Fruit fly (Drosophila melanogaster) whole organism, embryonic: ENCODE data around the gene sesB.

Experiments
- Adf1 ChIP-seq: fragments of 200-800 bp; sonication (Bioruptor generic); IDR thresholded peaks from 2 replicates; pipeline ENCODE4 v1.3.6; 2022; ENCODE audit warnings: missing biosample characterization, missing genetic modification characterization
- BEAF-32 ChIP-seq: fragments of 200-800 bp; sonication (Bioruptor generic); optimal IDR thresholded peaks from 3 replicates; lab custom pipeline; 2017; ENCODE audit warnings: missing biosample characterization, missing genetic modification characterization, mild to moderate bottlenecking, moderate library complexity, missing genetic modification reagents
- CG10321 ChIP-seq: fragments of 200-800 bp; sonication (Bioruptor generic); IDR thresholded peaks from 2 replicates; pipeline ENCODE4 v1.3.6; 2022; ENCODE audit warnings: missing biosample characterization, missing genetic modification characterization
- CG10462 ChIP-seq: fragments of 200-800 bp; sonication (Bioruptor generic); optimal IDR thresholded peaks from 2 replicates; lab custom pipeline; 2016; ENCODE audit warnings: missing biosample characterization, missing genetic modification characterization
- CG10959 ChIP-seq: fragments of 200-800 bp; sonication (Bioruptor generic); IDR thresholded peaks from 2 replicates; pipeline ENCODE4 v1.3.6; 2022; ENCODE audit warnings: missing biosample characterization, missing genetic modification characterization
- CG12391 ChIP-seq: fragments of 200-800 bp; sonication (Bioruptor generic); optimal IDR thresholded peaks from 3 replicates; lab custom pipeline; 2018; ENCODE audit warnings: missing biosample characterization, mild to moderate bottlenecking, missing genetic modification characterization, moderate library complexity
- CG14441 ChIP-seq: fragments of 200-800 bp; sonication (Bioruptor generic); IDR thresholded peaks from 2 replicates; pipeline ENCODE4 v1.3.6; 2022; ENCODE audit warnings: missing biosample characterization, missing genetic modification characterization
- CG15011 ChIP-seq: fragments of 200-800 bp; sonication (Bioruptor generic); optimal IDR thresholded peaks from 3 replicates; lab custom pipeline; 2018; ENCODE audit warnings: missing biosample characterization, mild to moderate bottlenecking, missing genetic modification characterization
- CG18262 ChIP-seq: fragments of 200-800 bp; optimal IDR thresholded peaks from 3 replicates; lab custom pipeline; 2019; ENCODE audit warnings: missing biosample characterization, mild to moderate bottlenecking, missing genetic modification characterization, moderate library complexity
- CG31365 ChIP-seq: fragments of 200-800 bp; sonication (Bioruptor generic); optimal IDR thresholded peaks from 2 replicates; lab custom pipeline; 2018; ENCODE audit warnings: missing biosample characterization, mild to moderate bottlenecking, missing genetic modification characterization
- CG34224 ChIP-seq: fragments of 200-800 bp; sonication (Bioruptor generic); IDR thresholded peaks from 3 replicates; pipeline ENCODE4 v1.3.6; 2022; ENCODE audit warnings: missing biosample characterization, missing genetic modification characterization; ENCODE audit not compliant: partially characterized antibody
- CG3847 ChIP-seq: fragments of 200-800 bp; sonication (Bioruptor generic); IDR thresholded peaks from 2 replicates; pipeline ENCODE4 v1.3.6; 2022; ENCODE audit warnings: missing biosample characterization, missing genetic modification characterization
- CG4707 ChIP-seq: fragments of 200-800 bp; sonication (Bioruptor generic); optimal IDR thresholded peaks from 2 replicates; lab custom pipeline; 2018; ENCODE audit warnings: missing biosample characterization, mild to moderate bottlenecking, missing genetic modification characterization, moderate library complexity
- CG6765 ChIP-seq: fragments of 200-800 bp; sonication (Bioruptor generic); optimal IDR thresholded peaks from 3 replicates; lab custom pipeline; 2017; ENCODE audit warnings: missing biosample characterization, mild to moderate bottlenecking, missing genetic modification characterization
- CG8924 ChIP-seq: fragments of 200-800 bp; optimal IDR thresholded peaks from 3 replicates; lab custom pipeline; 2019; ENCODE audit warnings: missing biosample characterization, mild to moderate bottlenecking, missing genetic modification characterization, moderate library complexity
- Chrac-16 ChIP-seq: fragments of 200-800 bp; sonication (Bioruptor generic); optimal IDR thresholded peaks from 3 replicates; lab custom pipeline; 2016; ENCODE audit warnings: missing biosample characterization, missing genetic modification characterization
- D19B ChIP-seq: fragments of 200-800 bp; sonication (Bioruptor generic); optimal IDR thresholded peaks from 2 replicates; lab custom pipeline; 2017; ENCODE audit warnings: missing biosample characterization, mild to moderate bottlenecking, missing genetic modification characterization
- Fer1 ChIP-seq: fragments of 200-800 bp; sonication (Bioruptor generic); optimal IDR thresholded peaks from 2 replicates; lab custom pipeline; 2017; ENCODE audit warnings: missing biosample characterization, mild to moderate bottlenecking, missing genetic modification characterization
- GATAe ChIP-seq: fragments of 200-800 bp; sonication (Bioruptor generic); conservative IDR thresholded peaks from 2 replicates; pipeline ENCODE4 v1.3.6; 2022; ENCODE audit warnings: missing biosample characterization, missing genetic modification characterization
- Hand ChIP-seq: fragments of 200-800 bp; sonication (Bioruptor generic); optimal IDR thresholded peaks from 2 replicates; lab custom pipeline; 2017; ENCODE audit warnings: mild to moderate bottlenecking, missing biosample characterization, missing genetic modification reagents, missing genetic modification characterization
- Hsf ChIP-seq: fragments of 200-800 bp; sonication (Bioruptor generic); optimal IDR thresholded peaks from 3 replicates; lab custom pipeline; 2016; ENCODE audit warnings: missing biosample characterization, missing genetic modification characterization
- Ptx1 ChIP-seq: fragments of 200-800 bp; sonication (Bioruptor generic); IDR thresholded peaks from 2 replicates; pipeline ENCODE4 v1.3.6; 2022; ENCODE audit warnings: missing biosample characterization, missing genetic modification characterization
- Rfx ChIP-seq: fragments of 200-800 bp; sonication (Bioruptor generic); IDR thresholded peaks from 2 replicates; pipeline ENCODE4 v1.3.6; 2022; ENCODE audit warnings: missing biosample characterization, missing genetic modification characterization
- Six4 ChIP-seq: fragments of 200-800 bp; sonication (Bioruptor generic); optimal IDR thresholded peaks from 2 replicates; lab custom pipeline; 2016; ENCODE audit warnings: missing biosample characterization, missing genetic modification characterization
- Trl ChIP-seq, 3 experiments: fragments of >200 bp in 2 of 3; fragments of 200-800 bp in 1 of 3; sonication (Bioruptor generic) in 1 of 3; optimal IDR thresholded peaks; 2 replicates in 1 of 3; 3 replicates in 2 of 3; lab custom pipeline; 2016 to 2017; ENCODE audit warnings: missing biosample characterization in 1 of 3, missing genetic modification characterization in 1 of 3
- Xrp1 ChIP-seq: fragments of 200-800 bp; sonication (Bioruptor generic); IDR thresholded peaks from 2 replicates; pipeline ENCODE4 v1.3.6; 2022; ENCODE audit warnings: missing biosample characterization, missing genetic modification characterization
- al ChIP-seq: fragments of 200-800 bp; sonication (Bioruptor generic); IDR thresholded peaks from 2 replicates; pipeline ENCODE4 v1.3.6; 2022; ENCODE audit warnings: missing biosample characterization, missing genetic modification characterization
- aop ChIP-seq: fragments of 200-800 bp; sonication (Bioruptor generic); IDR thresholded peaks from 2 replicates; pipeline ENCODE4 v1.3.6; 2022; ENCODE audit warnings: missing biosample characterization, missing genetic modification characterization
- ase ChIP-seq: fragments of 200-800 bp; sonication (Bioruptor generic); IDR thresholded peaks from 3 replicates; pipeline ENCODE4 v1.3.6; 2022; ENCODE audit warnings: missing biosample characterization, missing genetic modification characterization
- cg ChIP-seq: fragments of 200-800 bp; sonication (Bioruptor generic); optimal IDR thresholded peaks from 3 replicates; lab custom pipeline; 2019; ENCODE audit warnings: missing biosample characterization, mild to moderate bottlenecking, missing genetic modification characterization, moderate library complexity
- da ChIP-seq: fragments of 200-800 bp; sonication (Bioruptor generic); optimal IDR thresholded peaks from 2 replicates; lab custom pipeline; 2016; ENCODE audit warnings: missing biosample characterization, missing genetic modification characterization
- dimm ChIP-seq: fragments of 200-800 bp; sonication (Bioruptor generic); IDR thresholded peaks from 2 replicates; pipeline ENCODE4 v1.3.6; 2022; ENCODE audit warnings: missing biosample characterization, missing genetic modification characterization
- emc ChIP-seq: fragments of 200-800 bp; sonication (Bioruptor generic); optimal IDR thresholded peaks from 2 replicates; lab custom pipeline; 2016; ENCODE audit warnings: missing biosample characterization, missing genetic modification characterization
- ems ChIP-seq: fragments of 200-800 bp; sonication (Bioruptor generic); optimal IDR thresholded peaks from 3 replicates; lab custom pipeline; 2016; ENCODE audit warnings: missing biosample characterization, missing genetic modification characterization
- exex ChIP-seq: fragments of 200-800 bp; sonication (Bioruptor generic); optimal IDR thresholded peaks from 4 replicates; lab custom pipeline; 2018; ENCODE audit warnings: missing biosample characterization, mild to moderate bottlenecking, missing genetic modification characterization, moderate library complexity
- fru ChIP-seq: fragments of >200 bp; optimal IDR thresholded peaks from 2 replicates; lab custom pipeline; 2017
- gce ChIP-seq: fragments of 200-800 bp; sonication (Bioruptor generic); IDR thresholded peaks from 3 replicates; pipeline ENCODE4 v1.3.6; 2022; ENCODE audit warnings: missing biosample characterization, missing genetic modification characterization
- gfzf ChIP-seq: fragments of 200-800 bp; sonication (Bioruptor generic); optimal IDR thresholded peaks from 2 replicates; lab custom pipeline; 2016; ENCODE audit warnings: missing biosample characterization, mild to moderate bottlenecking, missing genetic modification characterization, moderate library complexity
- ham ChIP-seq: fragments of 200-800 bp; sonication (Bioruptor generic); IDR thresholded peaks from 2 replicates; pipeline ENCODE4 v1.3.6; 2022; ENCODE audit warnings: missing biosample characterization, missing genetic modification characterization
- inv ChIP-seq: fragments of 200-800 bp; sonication (Bioruptor generic); IDR thresholded peaks from 2 replicates; pipeline ENCODE4 v1.3.6; 2022; ENCODE audit warnings: missing biosample characterization, missing genetic modification characterization; ENCODE audit not compliant: partially characterized antibody
- jigr1 ChIP-seq: fragments of 200-800 bp; sonication (Bioruptor generic); IDR thresholded peaks from 3 replicates; pipeline ENCODE4 v1.3.6; 2022; ENCODE audit warnings: missing biosample characterization, missing genetic modification characterization
- pfk ChIP-seq: fragments of 200-800 bp; sonication (Bioruptor generic); optimal IDR thresholded peaks from 2 replicates; lab custom pipeline; 2018; ENCODE audit warnings: missing biosample characterization, mild to moderate bottlenecking, missing genetic modification characterization, moderate library complexity
- ranshi ChIP-seq: fragments of 200-800 bp; sonication (Bioruptor generic); IDR thresholded peaks from 2 replicates; pipeline ENCODE4 v1.3.6; 2022; ENCODE audit warnings: missing biosample characterization, missing genetic modification characterization
- rib ChIP-seq: fragments of 200-800 bp; sonication (Bioruptor generic); IDR thresholded peaks from 2 replicates; pipeline ENCODE4 v1.3.6; 2022; ENCODE audit warnings: missing biosample characterization, missing genetic modification characterization
- sd ChIP-seq: fragments of 200-800 bp; sonication (Bioruptor generic); optimal IDR thresholded peaks from 3 replicates; lab custom pipeline; 2018; ENCODE audit warnings: missing biosample characterization, mild to moderate bottlenecking, missing genetic modification characterization, moderate library complexity
- seq ChIP-seq: fragments of 200-800 bp; sonication (Bioruptor generic); IDR thresholded peaks from 2 replicates; pipeline ENCODE4 v1.3.6; 2022; ENCODE audit warnings: missing biosample characterization, missing genetic modification characterization
- tin ChIP-seq: fragments of 200-800 bp; sonication (Bioruptor generic); optimal IDR thresholded peaks from 3 replicates; lab custom pipeline; 2016; ENCODE audit warnings: missing biosample characterization, missing genetic modification characterization
- tup ChIP-seq: fragments of 200-800 bp; sonication (Bioruptor generic); optimal IDR thresholded peaks from 2 replicates; lab custom pipeline; 2016; ENCODE audit warnings: missing biosample characterization, mild to moderate bottlenecking, missing genetic modification characterization, moderate library complexity
- wdn ChIP-seq: fragments of 200-800 bp; sonication (Bioruptor generic); IDR thresholded peaks from 2 replicates; pipeline ENCODE4 v1.3.6; 2022; ENCODE audit warnings: missing biosample characterization, missing genetic modification characterization
- zfh2 ChIP-seq: fragments of 200-800 bp; sonication (Bioruptor generic); optimal IDR thresholded peaks from 2 replicates; lab custom pipeline; 2016; ENCODE audit warnings: missing biosample characterization, missing genetic modification characterization

The sesB gene

DNA sequence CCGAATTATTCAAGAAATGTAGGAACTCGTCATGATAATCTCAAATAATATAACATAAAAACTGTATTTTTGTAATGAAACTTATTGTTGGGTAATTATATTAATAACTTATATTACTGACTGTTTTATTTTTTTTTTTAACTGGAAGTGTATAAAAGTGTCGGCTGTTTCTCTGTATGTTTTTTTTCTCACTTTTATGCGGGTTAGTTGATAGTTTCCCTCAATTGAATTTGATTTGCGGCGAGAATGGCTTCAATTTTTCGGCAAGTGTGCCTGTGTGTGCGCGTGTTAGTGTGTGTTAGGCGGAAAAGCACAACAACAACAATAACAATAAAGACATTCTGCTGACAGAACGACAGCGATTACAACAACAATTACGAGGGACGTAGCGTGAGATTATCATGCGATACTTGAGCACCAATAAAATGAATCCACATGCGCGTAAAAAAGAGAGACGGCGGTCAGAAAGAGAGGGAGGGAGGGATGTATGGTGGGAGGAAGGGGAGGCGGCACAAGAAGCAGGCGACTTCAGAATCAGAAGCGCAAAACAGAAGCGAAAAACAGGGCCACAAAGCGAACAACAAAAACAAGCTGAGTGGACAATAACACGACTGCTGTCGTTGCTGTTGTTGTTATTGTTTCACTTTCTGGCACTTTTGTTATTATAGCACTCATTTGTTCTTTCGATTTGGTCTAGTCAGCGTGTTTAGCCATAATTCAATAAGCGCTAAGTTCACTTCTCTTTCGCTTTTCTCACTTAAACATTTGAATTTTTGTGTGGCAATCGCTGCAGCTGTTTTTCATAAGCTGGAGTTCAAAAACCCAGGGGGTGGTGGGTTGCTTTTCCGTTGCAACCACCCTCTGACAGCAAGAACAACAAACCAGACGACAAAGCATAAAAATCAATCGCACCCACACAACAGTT, 23.5 kb downstream of the sesB start (continued):
- TF ChIP-seq CG14441 (GFP tag; lab: Robert Waterston, UW) (no peak), aop (GFP tag; lab: Robert Waterston, UW) (no peak), al (GFP tag; lab: Robert Waterston, UW) (no peak), CG3847 (GFP tag; lab: Robert Waterston, UW) (peak; percentile 12; the same call in 1 of the 2 replicates), emc (GFP tag; lab: Kevin White, UChicago) (no peak), CG10959 (GFP tag; lab: Robert Waterston, UW) (no peak), Adf1 (GFP tag; lab: Robert Waterston, UW) (peak; percentile 73), Ptx1 (GFP tag; lab: Robert Waterston, UW) (peak; percentile 15; the same call in 1 of the 2 replicates), CG8924 (tag; lab: Kevin White, UChicago) (peak; percentile 13), inv (GFP tag; lab: Robert Waterston, UW) (no peak), CG31365 (tag; lab: Kevin White, UChicago) (no peak), CG10462 (GFP tag; lab: Kevin White, UChicago) (no peak), Trl (optimal IDR thresholded peaks at IDR 0.05; lab: Kevin White, UChicago) (peak; percentile 14 to 48), Trl (GFP tag; optimal IDR thresholded peaks at IDR 0.05; lab: Kevin White, UChicago) (no peak), gfzf (GFP tag; lab: Kevin White, UChicago) (no peak), da (GFP tag; lab: Kevin White, UChicago) (no peak), Fer1 (GFP tag; lab: Kevin White, UChicago) (no peak), CG12391 (tag; lab: Kevin White, UChicago) (peak; percentile 47), zfh2 (GFP tag; lab: Kevin White, UChicago) (no peak), ems (no peak), CG15011 (no peak), wdn (GFP tag; lab: Robert Waterston, UW) (no peak), CG18262 (peak; percentile 41), pfk (GFP tag; lab: Kevin White, UChicago) (no peak), tin (GFP tag; lab: Kevin White, UChicago) (no peak), sd (tag; lab: Kevin White, UChicago) (peak; percentile 54), Hsf (GFP tag; lab: Kevin White, UChicago) (peak; percentile 39), jigr1 (GFP tag; lab: Robert Waterston, UW) (no peak), tup (GFP tag; lab: Kevin White, UChicago) (no peak), gce (GFP tag; lab: Robert Waterston, UW) (no peak), Chrac-16 (GFP tag; lab: Kevin White, UChicago) (peak; percentile 6), rib (GFP tag; lab: Robert Waterston, UW) (0 out of 2 replicates have a peak, but pooled peaks have one; percentile 15), BEAF-32 (GFP tag; lab: Kevin White, UChicago) (peak; percentile 11), CG34224 (no peak), Hand (GFP tag; lab: Kevin White, UChicago) (peak; percentile 7), CG10321 (GFP tag; lab: Robert Waterston, UW) (no peak), Xrp1 (GFP tag; lab: Robert Waterston, UW) (0 out of 2 replicates have a peak, but pooled peaks have one; percentile 18), CG4707 (GFP tag; lab: Kevin White, UChicago) (no peak), cg (peak; percentile 64), ranshi (GFP tag; lab: Robert Waterston, UW) (peak; percentile 43; the same call in 1 of the 2 replicates), Six4 (GFP tag; lab: Kevin White, UChicago) (no peak), fru (lab: Kevin White, UChicago) (no peak), dimm (GFP tag; lab: Robert Waterston, UW) (no peak), ham (GFP tag; lab: Robert Waterston, UW) (no peak), ase (no peak), GATAe (GFP tag; lab: Robert Waterston, UW) (no peak), seq (GFP tag; lab: Robert Waterston, UW) (no peak), D19B (GFP tag; lab: Kevin White, UChicago) (no peak), Rfx (GFP tag; lab: Robert Waterston, UW) (peak; percentile 38), CG6765 (no peak), exex (tag; lab: Kevin White, UChicago) (peak; percentile 74)
